Worm (Caenorhabditis elegans) whole organism, L2 larva: ENCODE measurements around the gene Y7A5A.3.

Experiments used
- ceh-16 ChIP-seq: fragments of 150-350 bp; optimal IDR thresholded peaks from 2 replicates; lab custom pipeline; 2014; ENCODE audit warnings: missing biosample characterization, missing genetic modification characterization
- elt-1 ChIP-seq: fragments of 150-350 bp; optimal IDR thresholded peaks from 2 replicates; lab custom pipeline; 2014; ENCODE audit warnings: missing biosample characterization, missing genetic modification characterization
- nhr-77 ChIP-seq: fragments of 150-350 bp; optimal IDR thresholded peaks from 2 replicates; lab custom pipeline; 2014; ENCODE audit warnings: missing biosample characterization, missing genetic modification characterization

DNA sequence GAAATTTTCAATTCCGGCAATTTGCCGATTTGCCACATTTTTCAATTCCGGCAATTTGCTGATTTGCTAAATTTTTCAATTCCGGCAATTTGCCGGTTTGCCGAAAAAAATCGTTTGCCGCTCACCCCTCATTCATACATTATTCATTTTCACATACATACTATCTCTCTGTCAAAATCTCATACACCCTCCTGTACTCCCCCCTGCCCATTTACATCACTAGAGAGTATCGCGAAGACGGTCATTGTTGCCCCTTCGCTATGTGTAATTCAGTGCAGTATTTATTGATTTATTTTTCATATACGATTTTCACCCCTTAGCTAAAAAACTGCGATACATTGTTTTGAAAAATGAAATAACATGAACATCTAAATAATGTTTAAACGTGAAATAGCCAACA, 48.1 kb downstream of the Y7A5A.3 start:
- TF ChIP-seq ceh-16 (tag; lab: Kevin White, UChicago) (peak; percentile 46), nhr-77 (peak; percentile 55), elt-1 (tag; lab: Kevin White, UChicago) (no peak)
